Worm (Caenorhabditis elegans) whole organism, midembryonic: ENCODE data around the gene F54F7.9.

ENCODE experiments used
- T22C8.4 ChIP-seq: fragments of 200-800 bp; sonication (Bioruptor generic); IDR thresholded peaks from 2 replicates; pipeline ENCODE4 v1.3.6; 2022; ENCODE audit warnings: missing genetic modification characterization, missing compliant biosample characterization
- cog-1 ChIP-seq: sonication (generic microtip); optimal IDR thresholded peaks from 2 replicates; lab custom pipeline; 2016; ENCODE audit warnings: missing genetic modification characterization, missing compliant biosample characterization
- ref-1 ChIP-seq: fragments of 200-800 bp; sonication (Bioruptor generic); conservative IDR thresholded peaks from 2 replicates; pipeline ENCODE4 v1.3.6; 2022; ENCODE audit warnings: missing genetic modification reagents, missing genetic modification characterization, missing compliant biosample characterization
- ztf-23 ChIP-seq: fragments of 200-800 bp; sonication (Bioruptor generic); IDR thresholded peaks from 2 replicates; pipeline ENCODE4 v1.3.6; 2022; ENCODE audit warnings: missing genetic modification reagents, missing genetic modification characterization, missing compliant biosample characterization

DNA sequence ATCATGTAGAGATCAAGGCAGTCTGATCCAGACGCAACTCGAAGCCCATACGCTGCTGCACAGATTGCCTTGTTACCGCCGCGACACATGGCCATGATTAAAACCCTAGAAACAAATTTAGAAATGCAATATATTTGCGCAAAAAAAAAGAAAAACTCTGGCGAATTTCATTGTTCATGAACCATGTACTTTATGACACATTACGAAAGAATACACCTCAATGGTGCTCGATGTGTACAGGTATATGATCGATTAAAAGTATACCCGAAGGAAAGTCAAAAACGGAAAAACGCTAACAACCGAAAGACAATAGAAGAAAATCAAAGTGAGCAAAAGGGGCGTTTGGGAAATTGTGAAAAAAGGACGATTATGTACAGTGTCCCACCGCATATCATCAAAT is 43.8 kb upstream of the F54F7.9 start, which contains the start of gene Y62H9A.8:
- TF ChIP-seq cog-1 (tag; lab: Kevin White, UChicago) (no peak), T22C8.4 (GFP tag; lab: Robert Waterston, UW) (no peak), ztf-23 (GFP tag; lab: Robert Waterston, UW) (no peak), ref-1 (no peak)
